Worm (Caenorhabditis elegans) whole organism, young adult: ENCODE data around the gene R10E4.9.
A peak's percentile ranks its signal among the peaks of the same experiment; 100 is the strongest.

Experiments used
- C06A6.2 ChIP-seq: fragments of 200-800 bp; sonication (Bioruptor generic); conservative IDR thresholded peaks from 2 replicates; pipeline ENCODE4 v1.3.6; 2022; ENCODE audit warnings: missing genetic modification characterization, missing compliant biosample characterization
- F10E7.11 ChIP-seq: sonication (generic microtip); optimal IDR thresholded peaks from 2 replicates; lab custom pipeline; 2017; ENCODE audit warnings: mild to moderate bottlenecking, missing genetic modification characterization, moderate library complexity, missing compliant biosample characterization
- F23B12.7 ChIP-seq: sonication (generic microtip); optimal IDR thresholded peaks from 2 replicates; lab custom pipeline; 2017; ENCODE audit warnings: missing genetic modification characterization, mild to moderate bottlenecking, missing compliant biosample characterization, antibody characterized with exemption, moderate library complexity; ENCODE audit not compliant: insufficient read depth
- F49E8.2 ChIP-seq: sonication (generic microtip); optimal IDR thresholded peaks from 3 replicates; lab custom pipeline; 2017; ENCODE audit warnings: missing genetic modification characterization, mild to moderate bottlenecking, missing compliant biosample characterization, antibody characterized with exemption, moderate library complexity; ENCODE audit not compliant: insufficient read depth
- K12H6.12 ChIP-seq: fragments of 200-800 bp; sonication (Bioruptor generic); optimal IDR thresholded peaks from 2 replicates; lab custom pipeline; 2018; ENCODE audit warnings: mild to moderate bottlenecking, missing genetic modification characterization, missing compliant biosample characterization
- T07F8.4 ChIP-seq: sonication (generic microtip); optimal IDR thresholded peaks from 2 replicates; lab custom pipeline; 2016; ENCODE audit warnings: mild to moderate bottlenecking, missing genetic modification characterization, moderate library complexity, missing compliant biosample characterization
- Y53F4B.3 ChIP-seq: fragments of 200-800 bp; sonication (Bioruptor generic); IDR thresholded peaks from 2 replicates; pipeline ENCODE4 v1.3.6; 2022; ENCODE audit warnings: missing genetic modification reagents, missing genetic modification characterization, missing compliant biosample characterization
- Y53G8AR.9 ChIP-seq: fragments of 200-800 bp; sonication (Bioruptor generic); conservative IDR thresholded peaks from 2 replicates; pipeline ENCODE4 v1.3.6; 2022; ENCODE audit warnings: missing genetic modification reagents, missing genetic modification characterization, missing compliant biosample characterization
- ama-1 ChIP-seq, 3 experiments: fragments of 150-350 bp in 1 of 3; sonication (generic microtip) in 2 of 3; optimal IDR thresholded peaks; 2 replicates each; lab custom pipeline; 2014 to 2018; ENCODE audit warnings: missing biosample characterization in 2 of 3, missing genetic modification characterization in 2 of 3, missing genetic modification reagents in 2 of 3
- atf-7 ChIP-seq: sonication (generic microtip); optimal IDR thresholded peaks from 2 replicates; lab custom pipeline; 2017; ENCODE audit warnings: mild to moderate bottlenecking, missing genetic modification characterization, missing compliant biosample characterization
- athp-1 ChIP-seq: sonication (generic microtip); optimal IDR thresholded peaks from 2 replicates; lab custom pipeline; 2017; ENCODE audit warnings: mild to moderate bottlenecking, missing genetic modification characterization, missing compliant biosample characterization
- attf-5 ChIP-seq: fragments of 200-800 bp; sonication (Bioruptor generic); optimal IDR thresholded peaks from 2 replicates; lab custom pipeline; 2018; ENCODE audit warnings: mild to moderate bottlenecking, missing genetic modification characterization, missing compliant biosample characterization
- bed-1 ChIP-seq: fragments of 200-800 bp; sonication (Bioruptor generic); IDR thresholded peaks from 2 replicates; pipeline ENCODE4 v1.3.6; 2022; ENCODE audit warnings: missing genetic modification reagents, missing genetic modification characterization, missing compliant biosample characterization
- cebp-2 ChIP-seq: fragments of 200-800 bp; sonication (Bioruptor generic); IDR thresholded peaks from 2 replicates; pipeline ENCODE4 v1.3.6; 2022; ENCODE audit warnings: missing genetic modification characterization, missing compliant biosample characterization
- chd-7 ChIP-seq: sonication (generic microtip); optimal IDR thresholded peaks from 2 replicates; lab custom pipeline; 2016; ENCODE audit warnings: mild to moderate bottlenecking, missing genetic modification characterization, moderate library complexity, missing compliant biosample characterization
- dpff-1 ChIP-seq: sonication (generic microtip); optimal IDR thresholded peaks from 2 replicates; lab custom pipeline; 2017; ENCODE audit warnings: mild to moderate bottlenecking, missing genetic modification characterization, missing compliant biosample characterization
- dpl-1 ChIP-seq: fragments of 150-350 bp; optimal IDR thresholded peaks from 2 replicates; lab custom pipeline; 2014; ENCODE audit warnings: missing biosample characterization, missing genetic modification reagents, missing genetic modification characterization
- egl-18 ChIP-seq: fragments of 200-800 bp; sonication (Bioruptor generic); IDR thresholded peaks from 2 replicates; pipeline ENCODE4 v1.3.6; 2022; ENCODE audit warnings: missing genetic modification reagents, missing genetic modification characterization, missing compliant biosample characterization
- egrh-3 ChIP-seq: fragments of 200-800 bp; sonication (Bioruptor generic); IDR thresholded peaks from 2 replicates; pipeline ENCODE4 v1.3.6; 2022; ENCODE audit warnings: missing genetic modification reagents, missing genetic modification characterization, missing compliant biosample characterization
- ekl-4 ChIP-seq: fragments of 200-800 bp; sonication (Bioruptor generic); IDR thresholded peaks from 2 replicates; pipeline ENCODE4 v1.3.6; 2022; ENCODE audit warnings: missing genetic modification reagents, missing genetic modification characterization, missing compliant biosample characterization
- ets-4 ChIP-seq: fragments of 200-800 bp; sonication (Bioruptor generic); optimal IDR thresholded peaks from 2 replicates; lab custom pipeline; 2018; ENCODE audit warnings: mild to moderate bottlenecking, missing genetic modification characterization, missing compliant biosample characterization
- gei-17 ChIP-seq: fragments of 200-800 bp; sonication (Bioruptor generic); optimal IDR thresholded peaks from 2 replicates; lab custom pipeline; 2018; ENCODE audit warnings: mild to moderate bottlenecking, missing genetic modification characterization, missing compliant biosample characterization
- him-1 ChIP-seq: sonication (generic microtip); optimal IDR thresholded peaks from 2 replicates; lab custom pipeline; 2016; ENCODE audit warnings: missing genotype, missing genetic modification reagents, missing genetic modification characterization, missing compliant biosample characterization
- hlh-12 ChIP-seq: sonication (generic microtip); optimal IDR thresholded peaks from 2 replicates; lab custom pipeline; 2016; ENCODE audit warnings: missing genetic modification characterization, missing compliant biosample characterization
- hmg-20 ChIP-seq: fragments of 200-800 bp; sonication (Bioruptor generic); IDR thresholded peaks from 2 replicates; pipeline ENCODE4 v1.3.6; 2022; ENCODE audit warnings: missing genetic modification reagents, missing genetic modification characterization, missing compliant biosample characterization
- lin-26 ChIP-seq: fragments of 200-800 bp; sonication (Bioruptor generic); IDR thresholded peaks from 2 replicates; pipeline ENCODE4 v1.3.6; 2022; ENCODE audit warnings: missing genetic modification reagents, missing genetic modification characterization, missing compliant biosample characterization
- lir-1 ChIP-seq: fragments of 200-800 bp; sonication (Bioruptor generic); conservative IDR thresholded peaks from 2 replicates; pipeline ENCODE4 v1.3.6; 2022; ENCODE audit warnings: missing genetic modification reagents, missing genetic modification characterization, missing compliant biosample characterization
- madf-10 ChIP-seq: sonication (generic microtip); optimal IDR thresholded peaks from 2 replicates; lab custom pipeline; 2016; ENCODE audit warnings: mild to moderate bottlenecking, missing genetic modification characterization, missing compliant biosample characterization
- mcd-1 ChIP-seq: fragments of 200-800 bp; sonication (Bioruptor generic); IDR thresholded peaks from 2 replicates; pipeline ENCODE4 v1.3.6; 2022; ENCODE audit warnings: missing genetic modification reagents, missing genetic modification characterization, missing compliant biosample characterization
- mel-28 ChIP-seq: sonication (generic microtip); optimal IDR thresholded peaks from 2 replicates; lab custom pipeline; 2016; ENCODE audit warnings: borderline replicate concordance, mild to moderate bottlenecking, missing genetic modification characterization, missing compliant biosample characterization
- mes-4 ChIP-seq: sonication (generic microtip); optimal IDR thresholded peaks from 2 replicates; lab custom pipeline; 2016; ENCODE audit warnings: missing genotype, missing genetic modification characterization, missing compliant biosample characterization
- nfya-1 ChIP-seq: sonication (generic microtip); optimal IDR thresholded peaks from 2 replicates; lab custom pipeline; 2017; ENCODE audit warnings: antibody characterized with exemption, missing compliant biosample characterization, missing genetic modification characterization, borderline replicate concordance; ENCODE audit not compliant: insufficient read depth
- nfya-2 ChIP-seq: fragments of 200-800 bp; sonication (Bioruptor generic); IDR thresholded peaks from 2 replicates; pipeline ENCODE4 v1.3.6; 2022; ENCODE audit warnings: missing genetic modification reagents, missing genetic modification characterization, missing compliant biosample characterization
- nhr-179 ChIP-seq: sonication (generic microtip); optimal IDR thresholded peaks from 2 replicates; lab custom pipeline; 2016; ENCODE audit warnings: mild to moderate bottlenecking, missing genetic modification characterization, missing compliant biosample characterization
- nhr-27 ChIP-seq: fragments of 200-800 bp; sonication (Bioruptor generic); optimal IDR thresholded peaks from 2 replicates; lab custom pipeline; 2018; ENCODE audit warnings: mild to moderate bottlenecking, missing genetic modification characterization, moderate library complexity, missing compliant biosample characterization
- nhr-80 ChIP-seq: sonication (generic microtip); optimal IDR thresholded peaks from 2 replicates; lab custom pipeline; 2016; ENCODE audit warnings: missing genetic modification characterization, missing compliant biosample characterization
- rcor-1 ChIP-seq: fragments of 200-800 bp; sonication (Bioruptor generic); IDR thresholded peaks from 2 replicates; pipeline ENCODE4 v1.3.6; 2022; ENCODE audit warnings: missing genetic modification reagents, missing genetic modification characterization, missing compliant biosample characterization
- repo-1 ChIP-seq: sonication (generic microtip); optimal IDR thresholded peaks from 2 replicates; lab custom pipeline; 2017; ENCODE audit warnings: mild to moderate bottlenecking, missing genetic modification characterization, missing compliant biosample characterization
- rpc-1 ChIP-seq, 2 experiments: fragments of 150-350 bp in 1 of 2; sonication (generic microtip) in 1 of 2; optimal IDR thresholded peaks; 2 replicates each; lab custom pipeline; 2014 to 2018; ENCODE audit warnings: missing biosample characterization in 1 of 2, missing genetic modification characterization in 1 of 2, missing genetic modification reagents in 1 of 2, missing genotype in 1 of 2
- sea-2 ChIP-seq: fragments of 200-800 bp; sonication (Bioruptor generic); IDR thresholded peaks from 2 replicates; pipeline ENCODE4 v1.3.6; 2022; ENCODE audit warnings: missing genetic modification characterization, missing compliant biosample characterization
- snpc-1.3 ChIP-seq: sonication (generic microtip); optimal IDR thresholded peaks from 2 replicates; lab custom pipeline; 2017; ENCODE audit warnings: missing genetic modification characterization, mild to moderate bottlenecking, missing compliant biosample characterization, antibody characterized with exemption, moderate library complexity, missing genotype, missing genetic modification reagents; ENCODE audit not compliant: insufficient read depth
- tbx-9 ChIP-seq: sonication (generic microtip); optimal IDR thresholded peaks from 2 replicates; lab custom pipeline; 2016; ENCODE audit warnings: borderline replicate concordance, missing genetic modification characterization, inconsistent platforms, missing compliant biosample characterization
- tlf-1 ChIP-seq: fragments of 200-800 bp; sonication (Bioruptor generic); optimal IDR thresholded peaks from 2 replicates; lab custom pipeline; 2018; ENCODE audit warnings: mild to moderate bottlenecking, missing genetic modification characterization, missing compliant biosample characterization
- unc-62 ChIP-seq: fragments of 150-350 bp; optimal IDR thresholded peaks from 2 replicates; lab custom pipeline; 2014; ENCODE audit warnings: missing biosample characterization, missing genetic modification reagents, missing genetic modification characterization
- xnd-1 ChIP-seq: sonication (generic microtip); optimal IDR thresholded peaks from 2 replicates; lab custom pipeline; 2016; ENCODE audit warnings: missing genotype, missing genetic modification reagents, missing genetic modification characterization, missing compliant biosample characterization
- ztf-25 ChIP-seq: fragments of 200-800 bp; sonication (Bioruptor generic); IDR thresholded peaks from 2 replicates; pipeline ENCODE4 v1.3.6; 2022; ENCODE audit warnings: missing genetic modification reagents, missing genetic modification characterization, missing compliant biosample characterization
- ztf-26 ChIP-seq: sonication (generic microtip); optimal IDR thresholded peaks from 2 replicates; lab custom pipeline; 2017; ENCODE audit warnings: missing genetic modification characterization, missing compliant biosample characterization
- ztf-28 ChIP-seq: fragments of 200-800 bp; sonication (Bioruptor generic); IDR thresholded peaks from 2 replicates; pipeline ENCODE4 v1.3.6; 2022; ENCODE audit warnings: missing genetic modification reagents, missing genetic modification characterization, missing compliant biosample characterization
- ztf-6 ChIP-seq: fragments of 200-800 bp; sonication (Bioruptor generic); IDR thresholded peaks from 2 replicates; pipeline ENCODE4 v1.3.6; 2022; ENCODE audit warnings: missing genetic modification reagents, missing genetic modification characterization, missing compliant biosample characterization

The R10E4.9 gene

ce11 chrIII:4284732-4285165, 17.4 kb downstream of the R10E4.9 start (continued):
- TF ChIP-seq rpc-1 (optimal IDR thresholded peaks at IDR 0.05; lab: Kevin White, UChicago) = no peak
- TF ChIP-seq rpc-1 (tag; optimal IDR thresholded peaks at IDR 0.05; lab: Kevin White, UChicago) = no peak
- peak; percentile 35 for TF ChIP-seq unc-62 (GFP tag; lab: Kevin White, UChicago)
- TF ChIP-seq athp-1 (tag; lab: Kevin White, UChicago) = no peak
- no peak for TF ChIP-seq tlf-1
- no peak for TF ChIP-seq mes-4
- no peak for TF ChIP-seq dpff-1 (tag; lab: Kevin White, UChicago)
- TF ChIP-seq atf-7 (tag; lab: Kevin White, UChicago) = peak; percentile 77
- no peak for TF ChIP-seq Y53F4B.3
- TF ChIP-seq F23B12.7 (tag; lab: Kevin White, UChicago) = no peak
- peak; percentile 51 for TF ChIP-seq chd-7 (tag; lab: Kevin White, UChicago)
- no peak for TF ChIP-seq tbx-9 (tag; lab: Kevin White, UChicago)
- no peak for TF ChIP-seq nfya-2 (GFP tag; lab: Robert Waterston, UW)
- TF ChIP-seq Y53G8AR.9 (GFP tag; lab: Robert Waterston, UW) = no peak
- peak; percentile 88 for TF ChIP-seq nhr-80
- TF ChIP-seq lin-26 (GFP tag; lab: Robert Waterston, UW) = no peak
- TF ChIP-seq F49E8.2 (tag; lab: Kevin White, UChicago) = no peak
- no peak for TF ChIP-seq ztf-28
- no peak for TF ChIP-seq sea-2 (GFP tag; lab: Robert Waterston, UW)
- no peak for TF ChIP-seq ztf-25
- no peak for TF ChIP-seq hlh-12 (tag; lab: Kevin White, UChicago)
- peak; percentile 64 for TF ChIP-seq madf-10 (tag; lab: Kevin White, UChicago)
- TF ChIP-seq lir-1 (GFP tag; lab: Robert Waterston, UW) = 0 out of 2 replicates have a peak, but pooled peaks have one; percentile 29
- TF ChIP-seq cebp-2 (GFP tag; lab: Robert Waterston, UW) = no peak
- TF ChIP-seq egrh-3 (GFP tag; lab: Robert Waterston, UW) = no peak
- no peak for TF ChIP-seq egl-18 (GFP tag; lab: Robert Waterston, UW)
- TF ChIP-seq nhr-179 (tag; lab: Kevin White, UChicago) = no peak
- TF ChIP-seq bed-1 (GFP tag; lab: Robert Waterston, UW) = no peak
- TF ChIP-seq rcor-1 (GFP tag; lab: Robert Waterston, UW) = 0 out of 2 replicates have a peak, but pooled peaks have one; percentile 10
- TF ChIP-seq mcd-1 (GFP tag; lab: Robert Waterston, UW) = peak; percentile 61
- TF ChIP-seq snpc-1.3 = no peak
- TF ChIP-seq dpl-1 (GFP tag; lab: Kevin White, UChicago) = no peak
- TF ChIP-seq K12H6.12 (tag; lab: Kevin White, UChicago) = no peak
- no peak for TF ChIP-seq F10E7.11 (tag; lab: Kevin White, UChicago)
- no peak for TF ChIP-seq nhr-27
- peak; percentile 75 for TF ChIP-seq ztf-26 (tag; lab: Kevin White, UChicago)
- peak; percentile 36 for TF ChIP-seq gei-17 (GFP tag; lab: Kevin White, UChicago)
- TF ChIP-seq hmg-20 (GFP tag; lab: Robert Waterston, UW) = no peak
- TF ChIP-seq ama-1 (optimal IDR thresholded peaks at IDR 0.05; lab: Kevin White, UChicago) = no peak
- no peak for TF ChIP-seq ama-1 (GFP tag; optimal IDR thresholded peaks at IDR 0.05; lab: Kevin White, UChicago)
- peak; percentile 85 for TF ChIP-seq attf-5 (GFP tag; lab: Kevin White, UChicago)
- TF ChIP-seq nfya-1 = no peak
- no peak for TF ChIP-seq T07F8.4
- peak; percentile 40 for TF ChIP-seq ets-4 (GFP tag; lab: Kevin White, UChicago)
- TF ChIP-seq C06A6.2 (GFP tag; lab: Robert Waterston, UW) = no peak; the same call in 1 of the 2 replicates
- no peak for TF ChIP-seq him-1 (tag; lab: Kevin White, UChicago)
- TF ChIP-seq repo-1 = no peak
- no peak for TF ChIP-seq xnd-1 (tag; lab: Kevin White, UChicago)
- no peak for TF ChIP-seq ztf-6
- no peak for TF ChIP-seq ekl-4 (GFP tag; lab: Robert Waterston, UW)
- no peak for TF ChIP-seq mel-28 (tag; lab: Kevin White, UChicago)
